Fruit fly (Drosophila melanogaster) whole organism, embryonic: Measurements from ENCODE around the gene CG11164.

Experiments used
- Ada2b ChIP-seq: fragments of 200-800 bp; sonication (Bioruptor generic); IDR thresholded peaks from 2 replicates; pipeline ENCODE4 v1.3.6; 2022; ENCODE audit warnings: missing biosample characterization, missing genetic modification characterization
- Atf-2 ChIP-seq: fragments of 200-800 bp; sonication (Bioruptor generic); optimal IDR thresholded peaks from 2 replicates; lab custom pipeline; 2016; ENCODE audit warnings: missing biosample characterization, missing genetic modification characterization
- B-H2 ChIP-seq: fragments of 200-800 bp; sonication (Bioruptor generic); optimal IDR thresholded peaks from 2 replicates; lab custom pipeline; 2018; ENCODE audit warnings: missing biosample characterization, mild to moderate bottlenecking, missing genetic modification characterization
- CG10267 ChIP-seq: fragments of 200-800 bp; sonication (Bioruptor generic); optimal IDR thresholded peaks from 2 replicates; lab custom pipeline; 2018; ENCODE audit warnings: missing biosample characterization, mild to moderate bottlenecking, missing genetic modification characterization, moderate library complexity
- CG10274 ChIP-seq: fragments of 200-800 bp; sonication (Bioruptor generic); optimal IDR thresholded peaks from 3 replicates; lab custom pipeline; 2017; ENCODE audit warnings: missing biosample characterization, mild to moderate bottlenecking, missing genetic modification characterization
- CG10462 ChIP-seq: fragments of 200-800 bp; sonication (Bioruptor generic); optimal IDR thresholded peaks from 2 replicates; lab custom pipeline; 2016; ENCODE audit warnings: missing biosample characterization, missing genetic modification characterization
- CG10543 ChIP-seq: fragments of 200-800 bp; sonication (Bioruptor generic); optimal IDR thresholded peaks from 3 replicates; lab custom pipeline; 2017; ENCODE audit warnings: missing biosample characterization, mild to moderate bottlenecking, missing genetic modification characterization, moderate library complexity
- CG1233 ChIP-seq: fragments of 200-800 bp; sonication (Bioruptor generic); optimal IDR thresholded peaks from 4 replicates; lab custom pipeline; 2018; ENCODE audit warnings: missing biosample characterization, mild to moderate bottlenecking, missing genetic modification characterization
- CG13287 ChIP-seq: fragments of 200-800 bp; sonication (Bioruptor generic); IDR thresholded peaks from 2 replicates; pipeline ENCODE4 v1.3.6; 2022; ENCODE audit warnings: missing biosample characterization, missing genetic modification characterization; ENCODE audit not compliant: partially characterized antibody
- CG14860 ChIP-seq: fragments of 200-800 bp; sonication (Bioruptor generic); IDR thresholded peaks from 3 replicates; pipeline ENCODE4 v1.3.6; 2022; ENCODE audit warnings: missing biosample characterization, missing genetic modification characterization; ENCODE audit not compliant: partially characterized antibody
- CG14965 ChIP-seq: fragments of 200-800 bp; sonication (Bioruptor generic); optimal IDR thresholded peaks from 2 replicates; lab custom pipeline; 2016; ENCODE audit warnings: missing biosample characterization, missing genetic modification characterization, borderline replicate concordance
- CG15696 ChIP-seq: fragments of 200-800 bp; sonication (Bioruptor generic); optimal IDR thresholded peaks from 2 replicates; lab custom pipeline; 2019; ENCODE audit warnings: missing biosample characterization, mild to moderate bottlenecking, missing genetic modification characterization, moderate library complexity
- CG2875 ChIP-seq: fragments of 200-800 bp; sonication (Bioruptor generic); optimal IDR thresholded peaks from 2 replicates; lab custom pipeline; 2017; ENCODE audit warnings: missing biosample characterization, mild to moderate bottlenecking, missing genetic modification characterization, missing genetic modification reagents
- CG3995 ChIP-seq: fragments of 200-800 bp; sonication (Bioruptor generic); optimal IDR thresholded peaks from 3 replicates; lab custom pipeline; 2016; ENCODE audit warnings: missing biosample characterization, missing genetic modification characterization
- CG6254 ChIP-seq: fragments of 200-800 bp; sonication (Bioruptor generic); optimal IDR thresholded peaks from 3 replicates; lab custom pipeline; 2017; ENCODE audit warnings: mild to moderate bottlenecking, missing biosample characterization, missing genetic modification reagents, missing genetic modification characterization
- CG6791 ChIP-seq: fragments of 200-800 bp; sonication (Bioruptor generic); IDR thresholded peaks from 3 replicates; pipeline ENCODE4 v1.3.6; 2022; ENCODE audit warnings: missing biosample characterization, missing genetic modification characterization; ENCODE audit not compliant: partially characterized antibody
- CG9215 ChIP-seq: fragments of 200-800 bp; sonication (Bioruptor generic); IDR thresholded peaks from 2 replicates; pipeline ENCODE4 v1.3.6; 2022; ENCODE audit warnings: missing biosample characterization, missing genetic modification characterization
- CG9727 ChIP-seq: fragments of 200-800 bp; sonication (Bioruptor generic); optimal IDR thresholded peaks from 3 replicates; lab custom pipeline; 2017; ENCODE audit warnings: missing biosample characterization, mild to moderate bottlenecking, missing genetic modification characterization
- CHES-1-like ChIP-seq: fragments of 200-800 bp; sonication (Bioruptor generic); optimal IDR thresholded peaks from 2 replicates; lab custom pipeline; 2016; ENCODE audit warnings: missing biosample characterization, missing genetic modification characterization
- Eip74EF ChIP-seq, 2 experiments: fragments of 200-800 bp in 1 of 2; fragments of >200 bp in 1 of 2; sonication (Bioruptor generic) in 1 of 2; optimal IDR thresholded peaks; 2 replicates each; lab custom pipeline; 2017 to 2019; ENCODE audit warnings: missing biosample characterization in 2 of 2, missing genetic modification characterization in 2 of 2, mild to moderate bottlenecking in 1 of 2, moderate library complexity in 1 of 2
- Ets97D ChIP-seq: fragments of 200-800 bp; sonication (Bioruptor generic); optimal IDR thresholded peaks from 3 replicates; lab custom pipeline; 2016; ENCODE audit warnings: missing biosample characterization, missing genetic modification characterization
- HHEX ChIP-seq: fragments of 200-800 bp; sonication (Bioruptor generic); optimal IDR thresholded peaks from 3 replicates; lab custom pipeline; 2017; ENCODE audit warnings: missing biosample characterization, mild to moderate bottlenecking, missing genetic modification characterization, missing genetic modification reagents
- Jarid2 ChIP-seq: fragments of 200-800 bp; sonication (Bioruptor generic); optimal IDR thresholded peaks from 3 replicates; lab custom pipeline; 2017; ENCODE audit warnings: mild to moderate bottlenecking, missing biosample characterization, missing genetic modification reagents, missing genetic modification characterization
- Kr ChIP-seq: fragments of 200-800 bp; sonication (Bioruptor generic); optimal IDR thresholded peaks from 2 replicates; lab custom pipeline; 2017; ENCODE audit warnings: missing biosample characterization, mild to moderate bottlenecking, missing genetic modification characterization
- Lhr ChIP-seq: fragments of 200-800 bp; sonication (Bioruptor generic); optimal IDR thresholded peaks from 3 replicates; lab custom pipeline; 2017; ENCODE audit warnings: mild to moderate bottlenecking, missing biosample characterization, missing genetic modification reagents, missing genetic modification characterization
- Max ChIP-seq: fragments of 200-800 bp; sonication (Bioruptor generic); optimal IDR thresholded peaks from 2 replicates; lab custom pipeline; 2016; ENCODE audit warnings: missing biosample characterization, mild to moderate bottlenecking, missing genetic modification characterization
- NC2α ChIP-seq: fragments of 200-800 bp; sonication (Bioruptor generic); optimal IDR thresholded peaks from 2 replicates; lab custom pipeline; 2016; ENCODE audit warnings: missing biosample characterization, missing genetic modification characterization
- Rfx ChIP-seq: fragments of 200-800 bp; sonication (Bioruptor generic); IDR thresholded peaks from 2 replicates; pipeline ENCODE4 v1.3.6; 2022; ENCODE audit warnings: missing biosample characterization, missing genetic modification characterization
- Rx ChIP-seq: fragments of 200-800 bp; sonication (Bioruptor generic); IDR thresholded peaks from 2 replicates; pipeline ENCODE4 v1.3.6; 2022; ENCODE audit warnings: missing biosample characterization, missing genetic modification characterization
- Side ChIP-seq: fragments of 200-800 bp; sonication (Bioruptor generic); optimal IDR thresholded peaks from 2 replicates; lab custom pipeline; 2016; ENCODE audit warnings: missing biosample characterization, missing genetic modification characterization
- Xrp1 ChIP-seq: fragments of 200-800 bp; sonication (Bioruptor generic); IDR thresholded peaks from 2 replicates; pipeline ENCODE4 v1.3.6; 2022; ENCODE audit warnings: missing biosample characterization, missing genetic modification characterization
- YL-1 ChIP-seq: fragments of 200-800 bp; sonication (Bioruptor generic); optimal IDR thresholded peaks from 3 replicates; lab custom pipeline; 2017; ENCODE audit warnings: missing biosample characterization, mild to moderate bottlenecking, missing genetic modification characterization
- ato ChIP-seq: fragments of 200-800 bp; sonication (Bioruptor generic); IDR thresholded peaks from 2 replicates; pipeline ENCODE4 v1.3.6; 2022; ENCODE audit warnings: missing biosample characterization, missing genetic modification characterization; ENCODE audit not compliant: partially characterized antibody
- bowl ChIP-seq: fragments of 200-800 bp; sonication (Bioruptor generic); IDR thresholded peaks from 2 replicates; pipeline ENCODE4 v1.3.6; 2022; ENCODE audit warnings: missing biosample characterization, missing genetic modification characterization
- caup ChIP-seq: fragments of 200-800 bp; sonication (Bioruptor generic); optimal IDR thresholded peaks from 3 replicates; lab custom pipeline; 2017; ENCODE audit warnings: missing biosample characterization, mild to moderate bottlenecking, missing genetic modification characterization, moderate library complexity; ENCODE audit not compliant: severe bottlenecking
- disco-r ChIP-seq: fragments of 200-800 bp; sonication (Bioruptor generic); optimal IDR thresholded peaks from 2 replicates; lab custom pipeline; 2016; ENCODE audit warnings: missing biosample characterization, missing genetic modification characterization
- dmrt11E ChIP-seq: fragments of 200-800 bp; sonication (Bioruptor generic); optimal IDR thresholded peaks from 3 replicates; lab custom pipeline; 2018; ENCODE audit warnings: missing biosample characterization, mild to moderate bottlenecking, missing genetic modification characterization, moderate library complexity
- en ChIP-seq: fragments of 200-800 bp; sonication (Bioruptor generic); optimal IDR thresholded peaks from 2 replicates; lab custom pipeline; 2016; ENCODE audit warnings: missing biosample characterization, missing genetic modification characterization
- fru ChIP-seq: fragments of >200 bp; optimal IDR thresholded peaks from 2 replicates; lab custom pipeline; 2017
- gsb-n ChIP-seq: fragments of 200-800 bp; sonication (Bioruptor generic); optimal IDR thresholded peaks from 3 replicates; lab custom pipeline; 2018; ENCODE audit warnings: missing biosample characterization, mild to moderate bottlenecking, missing genetic modification characterization
- hbn ChIP-seq: fragments of 200-800 bp; sonication (Bioruptor generic); IDR thresholded peaks from 2 replicates; pipeline ENCODE4 v1.3.6; 2022; ENCODE audit warnings: missing biosample characterization, missing genetic modification characterization; ENCODE audit not compliant: partially characterized antibody
- jing ChIP-seq: fragments of 200-800 bp; sonication (Bioruptor generic); optimal IDR thresholded peaks from 2 replicates; lab custom pipeline; 2018; ENCODE audit warnings: missing biosample characterization, mild to moderate bottlenecking, missing genetic modification characterization
- jumu ChIP-seq: fragments of 200-800 bp; sonication (Bioruptor generic); optimal IDR thresholded peaks from 3 replicates; lab custom pipeline; 2016; ENCODE audit warnings: missing biosample characterization, missing genetic modification characterization
- klu ChIP-seq: fragments of 200-800 bp; sonication (Bioruptor generic); IDR thresholded peaks from 2 replicates; pipeline ENCODE4 v1.3.6; 2022; ENCODE audit warnings: missing biosample characterization, missing genetic modification characterization
- kni ChIP-seq: fragments of 200-800 bp; sonication (Bioruptor generic); optimal IDR thresholded peaks from 3 replicates; lab custom pipeline; 2017; ENCODE audit warnings: mild to moderate bottlenecking, missing biosample characterization, missing genetic modification reagents, missing genetic modification characterization
- pfk ChIP-seq: fragments of 200-800 bp; sonication (Bioruptor generic); optimal IDR thresholded peaks from 2 replicates; lab custom pipeline; 2018; ENCODE audit warnings: missing biosample characterization, mild to moderate bottlenecking, missing genetic modification characterization, moderate library complexity
- ro ChIP-seq: fragments of 200-800 bp; sonication (Bioruptor generic); IDR thresholded peaks from 2 replicates; pipeline ENCODE4 v1.3.6; 2022; ENCODE audit warnings: missing biosample characterization, missing genetic modification characterization
- sens-2 ChIP-seq: fragments of 200-800 bp; sonication (Bioruptor generic); IDR thresholded peaks from 2 replicates; pipeline ENCODE4 v1.3.6; 2022; ENCODE audit warnings: missing biosample characterization, missing genetic modification characterization
- seq ChIP-seq: fragments of 200-800 bp; sonication (Bioruptor generic); IDR thresholded peaks from 2 replicates; pipeline ENCODE4 v1.3.6; 2022; ENCODE audit warnings: missing biosample characterization, missing genetic modification characterization
- sug ChIP-seq: fragments of 200-800 bp; optimal IDR thresholded peaks from 2 replicates; lab custom pipeline; 2019; ENCODE audit warnings: missing biosample characterization, mild to moderate bottlenecking, missing genetic modification characterization, moderate library complexity
- zen ChIP-seq: fragments of 200-800 bp; sonication (Bioruptor generic); optimal IDR thresholded peaks from 3 replicates; lab custom pipeline; 2018; ENCODE audit warnings: missing biosample characterization, mild to moderate bottlenecking, missing genetic modification characterization, moderate library complexity

Gene CG11164

DNA sequence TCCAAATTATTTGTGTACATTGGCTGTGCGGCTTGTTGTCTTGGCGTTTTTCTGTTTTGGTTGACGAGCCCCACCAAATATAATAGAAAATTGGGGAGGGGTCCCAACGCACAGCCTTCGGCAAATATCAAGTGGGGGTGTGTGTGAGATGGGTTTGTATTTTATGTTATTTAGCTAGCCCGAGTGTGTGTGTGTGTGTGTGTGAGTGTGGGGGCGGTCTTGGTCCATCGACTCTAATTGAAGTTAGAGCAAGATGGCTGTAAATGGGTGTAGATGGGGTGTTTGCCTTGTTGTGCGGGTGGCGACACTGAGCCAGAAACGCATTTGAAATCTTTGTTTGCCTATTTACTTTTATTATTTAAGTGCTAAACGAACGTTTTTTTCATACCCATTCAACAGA is 35.2 kb upstream of the CG11164 start (continued):
- TF ChIP-seq en (GFP tag; lab: Kevin White, UChicago), result no peak
- TF ChIP-seq caup (GFP tag; lab: Kevin White, UChicago), result peak; percentile 10
- no peak for TF ChIP-seq CG13287
- no peak for TF ChIP-seq YL-1 (GFP tag; lab: Kevin White, UChicago)
- TF ChIP-seq CG10274 (GFP tag; lab: Kevin White, UChicago), result no peak
- no peak for TF ChIP-seq pfk (GFP tag; lab: Kevin White, UChicago)
- TF ChIP-seq Rfx (GFP tag; lab: Robert Waterston, UW), result peak; percentile 46; the same call in 1 of the 2 replicates
- TF ChIP-seq CG10267 (tag; lab: Kevin White, UChicago), result no peak
- TF ChIP-seq sens-2 (GFP tag; lab: Robert Waterston, UW), result no peak
- TF ChIP-seq Jarid2 (GFP tag; lab: Kevin White, UChicago), result peak; percentile 13
- no peak for TF ChIP-seq CG10543 (GFP tag; lab: Kevin White, UChicago)
- peak; percentile 0 for TF ChIP-seq disco-r (GFP tag; lab: Kevin White, UChicago)
- no peak for TF ChIP-seq Xrp1 (GFP tag; lab: Robert Waterston, UW)
- TF ChIP-seq CG2875 (GFP tag; lab: Kevin White, UChicago), result peak; percentile 3
- TF ChIP-seq Side (GFP tag; lab: Kevin White, UChicago), result no peak
- TF ChIP-seq jing, result no peak
- TF ChIP-seq zen, result no peak
- TF ChIP-seq sug (tag; lab: Kevin White, UChicago), result peak; percentile 19
- TF ChIP-seq klu (GFP tag; lab: Robert Waterston, UW), result no peak
- peak; percentile 23 for TF ChIP-seq CG6254 (GFP tag; lab: Kevin White, UChicago)
- TF ChIP-seq Lhr, result no peak
- no peak for TF ChIP-seq Eip74EF (GFP tag; optimal IDR thresholded peaks at IDR 0.05; lab: Kevin White, UChicago)
- TF ChIP-seq Max (GFP tag; lab: Kevin White, UChicago), result no peak
- TF ChIP-seq Ada2b (GFP tag; lab: Robert Waterston, UW), result no peak
- no peak for TF ChIP-seq hbn (GFP tag; lab: Robert Waterston, UW)
- TF ChIP-seq CG9727 (GFP tag; lab: Kevin White, UChicago), result no peak
- TF ChIP-seq Kr, result no peak
- TF ChIP-seq Atf-2 (GFP tag; lab: Kevin White, UChicago), result no peak
- no peak for TF ChIP-seq ro (GFP tag; lab: Robert Waterston, UW)
- no peak for TF ChIP-seq B-H2 (GFP tag; lab: Kevin White, UChicago)
- TF ChIP-seq NC2α, result no peak
- no peak for TF ChIP-seq bowl
- TF ChIP-seq ato, result no peak
- no peak for TF ChIP-seq kni (GFP tag; lab: Kevin White, UChicago)
- TF ChIP-seq CG10462 (GFP tag; lab: Kevin White, UChicago), result no peak
- TF ChIP-seq CG15696 (tag; lab: Kevin White, UChicago), result no peak
- no peak for TF ChIP-seq CG6791 (GFP tag; lab: Robert Waterston, UW)
- no peak for TF ChIP-seq dmrt11E (tag; lab: Kevin White, UChicago)
- no peak for TF ChIP-seq CG14860
- TF ChIP-seq CG3995, result no peak
- TF ChIP-seq Rx (GFP tag; lab: Robert Waterston, UW), result no peak
- no peak for TF ChIP-seq HHEX (GFP tag; lab: Kevin White, UChicago)
- no peak for TF ChIP-seq gsb-n
- TF ChIP-seq Ets97D, result no peak
- TF ChIP-seq CG9215 (GFP tag; lab: Robert Waterston, UW), result no peak
- no peak for TF ChIP-seq CG14965 (GFP tag; lab: Kevin White, UChicago)
- no peak for TF ChIP-seq CHES-1-like
- TF ChIP-seq jumu (GFP tag; lab: Kevin White, UChicago), result no peak
- TF ChIP-seq seq (GFP tag; lab: Robert Waterston, UW), result peak; percentile 37; the same call in 1 of the 2 replicates
- no peak for TF ChIP-seq fru (lab: Kevin White, UChicago)
- no peak for TF ChIP-seq CG1233
